Fruit fly (Drosophila melanogaster): ENCODE measurements around the gene mfr.

DNA sequence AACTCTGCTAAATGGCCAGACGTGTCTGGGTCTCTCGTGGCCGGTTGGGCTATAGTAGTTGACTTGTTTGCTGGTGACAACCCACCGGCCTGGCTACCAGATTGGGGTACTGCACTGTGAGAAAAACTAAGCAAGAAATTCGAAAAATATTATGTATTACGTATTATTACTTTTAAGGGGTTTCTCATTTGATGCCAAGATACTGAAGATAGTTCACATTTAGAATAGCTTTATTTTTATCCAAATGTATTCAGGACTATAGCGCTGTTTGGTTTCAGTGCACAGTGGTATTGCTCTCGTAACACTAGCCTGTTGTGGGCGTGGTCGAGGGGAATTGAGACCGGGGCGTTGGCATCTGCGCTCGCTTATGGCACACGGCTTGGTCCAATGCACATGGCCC, 8.2 kb upstream of the mfr start:
- TF ChIP-seq h (GFP tag; optimal IDR thresholded peaks at IDR 0.05): peak; percentile 35
- TF ChIP-seq Dfd (GFP tag; optimal IDR thresholded peaks at IDR 0.05): no peak
- peak; percentile 32 for TF ChIP-seq fru (GFP tag; optimal IDR thresholded peaks at IDR 0.05)
- no peak for TF ChIP-seq lola (GFP tag; optimal IDR thresholded peaks at IDR 0.05)
- TF ChIP-seq pan (optimal IDR thresholded peaks at IDR 0.05): no peak
- TF ChIP-seq sage (GFP tag; optimal IDR thresholded peaks at IDR 0.05): no peak
- no peak for TF ChIP-seq CG9705 (GFP tag; optimal IDR thresholded peaks at IDR 0.05)
- no peak for TF ChIP-seq psq (GFP tag; optimal IDR thresholded peaks at IDR 0.05)
- peak; percentile 48 for TF ChIP-seq br (GFP tag; optimal IDR thresholded peaks at IDR 0.05)
- TF ChIP-seq Dif (GFP tag; optimal IDR thresholded peaks at IDR 0.05; ENCODE audit: partially characterized antibody): no peak
- peak in 1 of 2 experiments; percentile 35 for TF ChIP-seq foxo (GFP tag; optimal IDR thresholded peaks at IDR 0.05)
- TF ChIP-seq HLH106 (tag; optimal IDR thresholded peaks at IDR 0.05): peak; percentile 1
- TF ChIP-seq Myc (optimal IDR thresholded peaks at IDR 0.05): no peak
